Worm (Caenorhabditis elegans): Measurements from ENCODE around the gene F47B8.4.

The F47B8.4 gene

ce11 chrV:14333116-14333515 is 8.6 kb upstream of the F47B8.4 start, which contains the start of gene srm-4:
Gene srm-4, plus strand, starts transcription at chrV:14333416.
- no peak for TF ChIP-seq snpc-4 (tag; optimal IDR thresholded peaks at IDR 0.05)
- no peak for TF ChIP-seq nhr-76 (tag; optimal IDR thresholded peaks at IDR 0.05)
- TF ChIP-seq ceh-83 (GFP tag; optimal IDR thresholded peaks at IDR 0.05) = no peak
- TF ChIP-seq sem-2 (GFP tag; optimal IDR thresholded peaks at IDR 0.05) = no peak
- no peak for TF ChIP-seq elt-3 (tag; optimal IDR thresholded peaks at IDR 0.05)
- TF ChIP-seq ces-1 (GFP tag; optimal IDR thresholded peaks at IDR 0.05) = no peak
- TF ChIP-seq sptf-1 (tag; optimal IDR thresholded peaks at IDR 0.05) = no peak
- TF ChIP-seq mab-5 (tag; optimal IDR thresholded peaks at IDR 0.05) = no peak
- no peak for TF ChIP-seq elt-1 (tag; optimal IDR thresholded peaks at IDR 0.05; ENCODE audit: borderline replicate concordance, insufficient read depth)
- no peak for TF ChIP-seq pha-4 (tag; optimal IDR thresholded peaks at IDR 0.05)
- TF ChIP-seq ztf-11 (tag; optimal IDR thresholded peaks at IDR 0.05) = no peak
- TF ChIP-seq flh-1 (GFP tag; optimal IDR thresholded peaks at IDR 0.05) = no peak
- no peak for TF ChIP-seq unc-62 (GFP tag; optimal IDR thresholded peaks at IDR 0.05)
- TF ChIP-seq bed-3 (GFP tag; optimal IDR thresholded peaks at IDR 0.05) = no peak
- no peak for TF ChIP-seq mep-1 (tag; optimal IDR thresholded peaks at IDR 0.05)

DNA sequence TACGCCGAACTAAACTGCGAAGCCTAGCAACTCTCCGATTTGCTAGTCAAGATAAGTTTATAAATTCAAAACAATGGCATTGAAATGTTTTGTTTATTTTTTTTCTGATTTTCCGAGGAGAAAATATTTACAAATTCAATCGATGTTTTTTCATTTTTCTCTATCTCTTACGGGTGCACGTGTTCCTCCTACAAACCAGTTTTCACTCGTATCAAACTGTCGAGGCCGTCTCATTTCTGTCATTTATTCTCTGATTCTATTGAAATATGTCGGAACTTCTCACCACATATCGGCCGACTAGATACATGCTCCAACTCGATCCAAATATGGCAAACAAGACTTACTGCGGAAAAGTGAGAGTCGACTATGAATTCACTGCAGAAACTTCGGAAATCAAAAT is 7.0 kb upstream of the F47B8.4 start, which contains the start of gene F47B8.8:
Gene F47B8.8 (plus strand): TSS at position 257 of the 400 bp plus-strand sequence.
- TF ChIP-seq ces-1 (GFP tag; optimal IDR thresholded peaks at IDR 0.05) = no peak
- TF ChIP-seq snpc-4 (tag; optimal IDR thresholded peaks at IDR 0.05) = no peak
- TF ChIP-seq lsy-2 (tag; optimal IDR thresholded peaks at IDR 0.05) = no peak
- TF ChIP-seq unc-62 (GFP tag; optimal IDR thresholded peaks at IDR 0.05) = no peak
- no peak for TF ChIP-seq nhr-12 (tag; optimal IDR thresholded peaks at IDR 0.05)
- TF ChIP-seq mab-5 (tag; optimal IDR thresholded peaks at IDR 0.05) = no peak
- no peak for TF ChIP-seq ceh-43 (GFP tag; optimal IDR thresholded peaks at IDR 0.05)
- no peak for TF ChIP-seq pha-4 (tag; optimal IDR thresholded peaks at IDR 0.05)
- no peak for TF ChIP-seq tbx-8 (GFP tag; optimal IDR thresholded peaks at IDR 0.05)
- TF ChIP-seq ztf-11 (tag; optimal IDR thresholded peaks at IDR 0.05) = no peak

ce11 chrV:14328806-14329205 is 4.3 kb upstream of the F47B8.4 start, which contains the start of gene pepm-1:
Gene pepm-1, plus strand, starts transcription at chrV:14329106.
- TF ChIP-seq ztf-11 (tag; optimal IDR thresholded peaks at IDR 0.05) = no peak
- no peak for TF ChIP-seq nhr-12 (tag; optimal IDR thresholded peaks at IDR 0.05)
- TF ChIP-seq cnd-1 (tag; optimal IDR thresholded peaks at IDR 0.05) = no peak

DNA sequence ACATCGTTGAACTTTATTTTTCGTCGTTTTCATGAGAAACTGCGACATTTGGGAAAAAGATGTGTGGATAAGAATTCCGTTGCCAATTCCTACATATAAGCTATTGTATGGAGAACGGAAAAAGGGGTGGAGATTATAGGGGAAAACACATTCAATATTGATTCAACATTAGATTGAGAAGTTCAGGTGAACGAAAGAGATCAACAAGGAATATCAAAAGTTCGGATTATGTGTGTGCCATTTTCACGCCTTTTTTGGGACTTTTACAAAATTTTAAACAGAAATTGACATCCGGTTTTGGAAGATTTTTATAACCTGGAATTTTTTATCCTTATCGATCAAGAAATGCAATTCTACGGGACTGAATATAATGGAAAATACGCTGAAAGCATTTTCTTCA is 3.3 kb upstream of the F47B8.4 start, which contains the start of gene F47B8.5:
Gene F47B8.5 (minus strand): TSS at position 101 of the 400 bp plus-strand sequence.
- TF ChIP-seq ceh-43 (GFP tag; optimal IDR thresholded peaks at IDR 0.05) (no peak), cnd-1 (tag; optimal IDR thresholded peaks at IDR 0.05) (no peak), ces-1 (GFP tag; optimal IDR thresholded peaks at IDR 0.05) (no peak), bed-3 (GFP tag; optimal IDR thresholded peaks at IDR 0.05) (no peak), drap-1 (GFP tag; optimal IDR thresholded peaks at IDR 0.05) (no peak), unc-39 (tag; optimal IDR thresholded peaks at IDR 0.05) (no peak), ham-2 (GFP tag; optimal IDR thresholded peaks at IDR 0.05) (no peak), tbx-8 (GFP tag; optimal IDR thresholded peaks at IDR 0.05) (no peak), lin-32 (GFP tag; optimal IDR thresholded peaks at IDR 0.05) (no peak), ceh-39 (tag; optimal IDR thresholded peaks at IDR 0.05) (no peak), nhr-12 (tag; optimal IDR thresholded peaks at IDR 0.05) (no peak), mep-1 (tag; optimal IDR thresholded peaks at IDR 0.05) (no peak)

- TF ChIP-seq tbx-8 (GFP tag; optimal IDR thresholded peaks at IDR 0.05) (no peak), mls-2 (tag; optimal IDR thresholded peaks at IDR 0.05) (no peak), ces-1 (GFP tag; optimal IDR thresholded peaks at IDR 0.05) (peak; percentile 17)
These were observed 1.7 kb downstream of the F47B8.4 start, which contains the start of gene F47B8.3 for ce11 chrV:14322743-14323142. Gene F47B8.3, minus strand, starts transcription at chrV:14323003.

ce11 chrV:14320730-14321319 is 3.6 kb downstream of the F47B8.4 start:
- TF ChIP-seq sptf-1 (tag; optimal IDR thresholded peaks at IDR 0.05) = peak; percentile 22
- peak; percentile 31 for TF ChIP-seq drap-1 (GFP tag; optimal IDR thresholded peaks at IDR 0.05)
- no peak for TF ChIP-seq bed-3 (GFP tag; optimal IDR thresholded peaks at IDR 0.05)

DNA sequence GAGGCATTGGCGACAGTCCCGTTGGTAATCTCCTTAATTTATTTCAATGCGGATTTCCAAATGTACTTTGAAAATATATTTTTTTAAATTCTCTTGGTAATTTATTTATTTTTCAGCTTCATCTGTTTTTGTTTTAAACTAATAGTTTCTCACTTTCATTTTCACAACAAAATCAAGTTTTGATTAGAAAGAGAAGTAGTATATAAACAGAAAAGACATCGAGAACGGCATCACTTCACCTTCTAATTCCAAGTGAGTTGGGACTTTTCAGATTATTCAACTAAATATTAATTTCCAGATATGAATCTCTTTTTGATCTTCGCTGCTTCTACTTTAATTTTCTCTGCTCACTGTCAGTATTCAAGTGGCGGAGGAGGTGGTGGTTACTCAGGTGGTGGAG is 4.2 kb downstream of the F47B8.4 start, which contains the start of gene F47B8.14:
Gene F47B8.14 (plus strand): TSS at position 301 of the 400 bp plus-strand sequence.
- no peak for TF ChIP-seq mab-5 (tag; optimal IDR thresholded peaks at IDR 0.05)
- TF ChIP-seq lin-13 (tag; optimal IDR thresholded peaks at IDR 0.05) = no peak
- TF ChIP-seq snpc-4 (tag; optimal IDR thresholded peaks at IDR 0.05) = no peak
- TF ChIP-seq ztf-11 (tag; optimal IDR thresholded peaks at IDR 0.05) = no peak
- TF ChIP-seq ceh-83 (GFP tag; optimal IDR thresholded peaks at IDR 0.05) = no peak
- TF ChIP-seq unc-39 (tag; optimal IDR thresholded peaks at IDR 0.05) = no peak
- no peak for TF ChIP-seq lin-32 (GFP tag; optimal IDR thresholded peaks at IDR 0.05)

Measured in whole organism, mixed stage, embryonic.